Fruit fly (Drosophila melanogaster): ENCODE results near the gene CG46280.

Gene CG46280

DNA sequence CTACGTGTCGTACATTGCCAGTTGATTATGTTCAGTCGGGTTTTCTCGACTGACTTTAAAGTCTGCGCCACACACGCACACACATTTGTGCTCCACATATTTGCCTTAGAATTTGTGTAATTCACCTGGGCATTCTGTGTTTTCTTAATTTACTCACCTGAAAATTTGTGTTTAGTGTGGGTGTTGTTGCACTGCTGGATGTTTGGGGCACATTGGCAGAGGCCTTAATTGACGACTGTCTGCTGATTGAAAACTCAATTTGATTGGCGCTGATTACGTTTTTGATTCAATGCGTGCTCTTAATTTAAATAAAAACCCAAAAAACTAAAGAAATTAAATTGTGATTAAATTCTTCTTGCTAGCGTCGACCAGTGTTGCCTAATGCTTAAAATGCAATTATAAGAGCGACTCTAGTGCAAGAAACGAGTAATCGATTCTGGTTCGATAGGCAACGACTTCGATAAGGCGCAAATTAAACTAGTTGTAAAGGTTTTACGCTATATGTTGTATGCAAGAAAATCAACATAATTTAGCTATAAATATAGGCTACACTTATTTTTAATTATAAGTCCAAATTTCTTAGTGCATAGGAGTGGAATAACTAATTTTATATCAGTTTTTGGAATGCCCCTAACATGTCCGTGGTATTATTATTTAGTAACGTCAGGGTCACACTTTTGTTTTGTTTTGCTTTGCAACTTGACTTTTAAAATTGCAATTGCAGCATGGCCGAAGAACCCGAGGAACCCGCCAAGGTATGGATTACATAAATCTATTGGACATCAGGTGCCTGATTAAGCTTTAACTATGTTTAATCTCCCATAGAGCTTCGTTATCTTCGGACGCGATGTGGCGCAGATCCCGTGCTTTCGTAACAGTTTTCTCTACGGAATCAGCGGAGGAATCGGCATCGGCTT lies at the start of gene CG46280, which contains the start of gene CG46281:
Gene CG46280 (minus strand): TSS at position 403 of the 917 bp plus-strand sequence.
Gene CG46281 (minus strand): TSS at position 51 of the 917 bp plus-strand sequence.
- TF ChIP-seq CTCF (optimal IDR thresholded peaks at IDR 0.05) (no peak), CG8478 (optimal IDR thresholded peaks at IDR 0.05) (no peak)

DNA sequence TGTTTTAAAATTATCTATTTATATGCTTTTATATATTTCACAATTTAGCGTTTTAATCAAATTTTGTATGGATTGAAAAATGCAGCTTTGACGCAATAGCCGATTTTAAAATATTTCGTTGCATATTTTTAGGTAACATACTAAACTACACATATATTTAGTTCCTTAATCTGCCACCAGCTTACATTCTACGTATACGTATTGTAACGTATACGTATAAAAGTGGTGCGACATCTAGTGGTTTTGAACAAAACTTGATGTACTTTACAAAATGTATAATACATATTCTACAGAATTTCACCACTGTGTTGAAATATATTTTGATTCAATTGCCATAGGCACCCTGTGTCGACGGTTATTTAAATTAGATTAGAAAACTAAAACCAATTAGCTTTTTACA lies 47.8 kb upstream of the CG46280 start:
- no peak for TF ChIP-seq CG8478 (optimal IDR thresholded peaks at IDR 0.05)
- peak; percentile 95 to 97 for TF ChIP-seq CTCF (optimal IDR thresholded peaks at IDR 0.05)

DNA sequence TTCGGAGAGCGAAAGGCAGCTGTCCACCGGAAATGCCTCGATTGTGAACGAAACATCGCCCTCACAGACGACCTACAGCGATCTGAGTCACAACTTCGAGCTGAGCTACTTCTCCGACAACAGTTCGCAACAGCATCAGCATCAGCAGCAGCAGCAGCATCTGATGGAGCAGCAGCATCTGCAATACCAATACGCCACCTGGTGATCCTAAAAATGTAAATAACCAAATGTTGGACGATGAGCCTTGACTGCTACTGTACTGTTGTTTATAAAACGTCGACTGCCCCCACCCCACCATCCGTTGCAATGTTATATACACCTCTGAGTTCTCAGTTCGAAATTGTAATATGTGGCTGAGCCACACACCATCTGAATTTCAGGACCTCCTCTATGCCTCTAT lies 46.8 kb upstream of the CG46280 start:
- TF ChIP-seq CG8478 (optimal IDR thresholded peaks at IDR 0.05) = no peak
- peak; percentile 84 to 94 for TF ChIP-seq CTCF (optimal IDR thresholded peaks at IDR 0.05)

DNA sequence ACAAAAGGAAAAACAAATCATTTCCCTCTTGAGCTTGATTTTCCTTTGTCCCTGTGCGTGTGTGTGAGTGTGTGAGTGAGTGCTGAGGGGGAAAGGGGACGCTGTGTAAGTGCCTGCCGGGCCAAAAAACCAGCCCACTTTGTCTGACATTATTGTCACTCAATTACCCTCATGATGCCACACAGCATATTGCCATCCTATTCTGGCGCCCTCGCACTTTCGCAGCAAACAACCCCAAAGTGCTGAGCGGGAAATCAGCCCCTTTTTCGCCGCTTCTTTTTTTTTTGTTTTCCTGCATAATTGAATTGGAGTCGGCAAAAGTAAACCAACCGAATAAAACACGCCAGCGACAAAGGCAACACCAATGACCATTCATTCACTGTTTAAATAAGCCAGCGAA lies 45.3 kb upstream of the CG46280 start:
- TF ChIP-seq CG8478 (optimal IDR thresholded peaks at IDR 0.05) = no peak
- no peak for TF ChIP-seq CTCF (optimal IDR thresholded peaks at IDR 0.05)

DNA sequence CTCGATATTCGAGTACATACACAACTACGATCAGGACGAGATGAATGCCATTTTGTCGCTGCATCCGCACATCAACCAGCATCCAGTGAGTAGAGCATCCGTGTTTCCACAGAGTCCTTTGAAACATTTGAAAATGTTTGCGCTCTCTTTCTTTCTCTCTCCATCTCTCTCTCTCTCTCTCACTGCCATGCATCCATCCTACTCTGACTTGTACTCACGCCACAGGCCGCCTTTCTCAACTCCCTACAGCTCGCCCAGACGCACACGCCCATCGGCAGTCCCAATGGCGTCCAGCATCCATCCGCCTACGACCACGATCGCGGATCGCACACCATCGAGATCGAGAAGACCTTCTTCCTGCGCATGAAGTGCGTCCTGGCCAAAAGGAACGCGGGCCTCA lies 44.1 kb upstream of the CG46280 start:
- TF ChIP-seq CTCF (optimal IDR thresholded peaks at IDR 0.05) (peak in 1 of 2 experiments; percentile 33), CG8478 (optimal IDR thresholded peaks at IDR 0.05) (no peak)

DNA sequence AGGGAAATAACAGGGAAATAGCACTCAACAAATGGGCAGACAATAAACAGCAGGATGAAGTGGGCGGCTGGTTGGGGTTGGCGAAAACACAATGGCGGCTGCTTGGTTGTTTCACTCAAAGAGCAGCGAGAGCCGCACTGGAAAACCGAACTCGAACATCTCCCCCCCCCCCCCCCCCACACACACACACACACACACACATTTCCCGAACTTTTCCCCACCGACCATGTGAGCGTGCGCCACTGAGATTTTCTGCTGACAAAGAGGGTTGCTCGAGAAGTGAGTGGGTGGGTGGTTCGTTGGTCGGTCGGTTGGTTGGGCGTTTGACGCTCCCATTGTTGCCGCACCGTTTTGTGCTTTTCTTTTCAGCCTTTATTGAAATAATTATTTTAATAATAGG lies 42.7 kb upstream of the CG46280 start:
- no peak for TF ChIP-seq CG8478 (optimal IDR thresholded peaks at IDR 0.05)

DNA sequence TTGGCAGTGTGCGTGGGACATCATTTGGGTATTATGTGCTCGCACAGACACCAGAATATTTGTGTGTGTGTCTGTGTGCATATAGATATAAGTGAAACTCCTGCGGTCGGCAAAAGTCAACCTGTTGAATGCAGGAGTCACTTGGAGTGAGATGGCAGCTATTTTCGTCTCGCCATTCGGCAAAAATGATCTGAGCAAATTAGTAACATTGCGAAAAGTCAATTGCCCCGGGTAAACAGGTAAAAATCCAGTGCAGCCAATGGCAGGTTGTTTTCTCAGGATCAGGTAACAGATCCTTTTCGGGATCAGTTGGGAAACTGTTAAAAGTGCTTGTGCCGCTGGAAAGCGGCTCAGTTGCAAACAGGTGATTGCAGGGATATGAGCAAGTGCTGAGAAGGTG lies 41.6 kb upstream of the CG46280 start:
- TF ChIP-seq CG8478 (optimal IDR thresholded peaks at IDR 0.05) (no peak), CTCF (optimal IDR thresholded peaks at IDR 0.05) (no peak)

DNA sequence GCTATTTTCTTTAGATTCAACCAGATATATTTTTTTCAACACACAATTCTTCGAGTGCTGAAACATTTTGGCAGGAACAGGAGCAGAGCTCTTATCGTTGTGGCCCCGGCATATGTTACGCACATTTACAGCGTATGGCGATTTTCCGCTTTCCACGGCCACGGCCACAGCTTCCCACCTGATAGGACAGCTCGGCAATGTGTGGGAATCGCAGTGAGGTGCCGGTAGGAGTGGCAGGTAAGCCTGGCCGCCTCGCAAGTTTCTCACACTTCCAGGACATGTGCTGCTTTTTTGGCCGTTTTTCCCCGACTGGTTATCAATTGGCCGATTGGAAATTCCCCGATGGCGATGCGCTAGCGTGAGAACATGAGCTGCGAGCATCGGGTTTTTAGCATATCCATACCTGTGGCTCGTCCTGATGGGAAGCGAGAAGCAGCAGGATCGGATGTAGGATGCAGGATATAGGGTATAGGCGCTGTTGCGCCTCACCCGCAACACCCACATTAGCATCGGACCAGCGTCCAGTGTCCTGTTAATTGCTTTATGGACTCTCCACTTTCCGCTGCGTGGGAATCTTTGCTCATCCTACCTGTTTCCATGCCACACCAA lies 39.7 kb upstream of the CG46280 start:
- no peak for TF ChIP-seq CTCF (optimal IDR thresholded peaks at IDR 0.05)
- TF ChIP-seq CG8478 (optimal IDR thresholded peaks at IDR 0.05) = no peak

DNA sequence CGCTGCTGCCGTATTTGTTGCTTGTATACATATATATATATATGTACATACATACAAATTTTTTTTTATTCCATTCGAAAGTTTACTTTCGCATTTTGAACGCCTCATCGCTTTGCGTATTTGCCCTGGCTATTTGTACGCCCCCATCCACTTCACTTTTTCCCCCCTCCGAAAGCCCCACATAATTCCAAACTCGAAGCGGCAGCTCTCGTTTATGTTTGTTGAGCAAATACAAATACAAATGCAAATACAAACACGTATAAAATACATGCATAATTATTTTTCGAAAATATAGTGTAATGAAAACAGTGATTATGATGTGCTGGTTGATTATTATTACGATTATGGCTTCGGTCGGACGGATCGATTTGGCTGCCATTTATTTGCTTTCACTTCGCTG lies 37.6 kb upstream of the CG46280 start:
- TF ChIP-seq CTCF (optimal IDR thresholded peaks at IDR 0.05) (no peak), CG8478 (optimal IDR thresholded peaks at IDR 0.05) (no peak)

DNA sequence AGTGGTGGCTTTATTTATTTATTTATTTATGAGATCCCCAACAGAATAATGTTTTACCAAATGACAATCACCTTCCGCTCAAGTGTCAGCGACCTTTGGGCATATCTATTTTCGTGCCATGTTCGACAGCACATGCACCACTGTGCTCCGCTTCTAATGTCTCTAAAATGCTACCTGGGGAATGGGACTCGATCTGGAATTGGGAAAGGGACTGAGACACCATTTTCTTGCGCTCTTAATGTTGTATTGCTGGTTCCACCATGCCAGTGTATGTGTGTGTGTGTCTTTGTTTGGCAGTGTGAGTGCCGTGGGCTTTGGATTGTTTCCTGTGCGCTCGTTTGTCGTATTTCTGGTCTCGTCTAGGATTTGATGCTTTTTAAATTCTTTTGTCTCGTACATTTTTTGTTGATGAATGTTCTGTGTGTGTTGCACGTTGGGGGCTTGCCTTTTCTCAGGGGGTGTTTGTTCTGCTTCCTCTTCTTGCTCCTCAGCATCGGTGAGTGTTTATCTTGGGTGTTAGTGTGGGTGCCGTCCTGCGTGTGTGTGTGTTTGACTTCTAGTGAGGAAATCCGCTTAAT lies 34.8 kb upstream of the CG46280 start:
- TF ChIP-seq CG8478 (optimal IDR thresholded peaks at IDR 0.05) (no peak), CTCF (optimal IDR thresholded peaks at IDR 0.05) (no peak)

DNA sequence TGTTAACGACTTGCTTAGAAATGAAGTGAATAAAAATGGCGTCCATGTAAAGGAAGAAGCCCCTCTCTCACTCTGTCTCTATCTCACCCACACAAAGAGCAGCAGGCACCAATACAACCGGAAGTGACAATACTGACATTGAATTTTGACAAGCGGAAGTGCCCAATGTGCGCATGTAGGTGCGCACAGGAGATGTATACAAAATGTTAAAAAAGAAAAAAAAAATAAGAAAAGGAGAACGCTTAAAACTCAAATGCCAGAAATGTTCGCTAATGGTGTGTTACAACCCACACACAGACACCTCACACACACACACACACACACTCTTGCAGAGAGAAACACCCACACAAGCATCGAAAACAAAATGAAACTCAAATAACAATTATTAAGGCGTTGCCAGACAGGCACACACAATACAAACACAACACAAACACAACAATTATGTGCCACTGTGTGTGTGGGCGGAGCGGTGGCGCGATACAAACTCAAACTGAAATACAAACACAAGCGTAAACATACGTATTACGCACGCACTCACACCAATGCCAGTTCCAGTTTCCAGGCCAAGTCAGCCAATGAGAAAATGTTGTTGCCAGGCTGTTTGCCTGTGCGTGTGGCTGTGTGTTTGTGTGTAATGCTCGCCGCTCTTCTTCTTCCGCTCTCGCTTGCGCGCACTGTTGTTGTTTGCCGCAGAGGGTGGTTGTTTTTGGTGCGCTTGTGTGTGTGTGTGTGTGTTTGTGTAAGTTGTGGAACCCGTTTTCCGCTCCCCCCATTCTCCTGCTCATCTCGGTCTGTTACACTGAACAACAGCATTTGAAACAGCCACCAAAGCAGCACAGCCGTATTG lies 33.5 kb upstream of the CG46280 start:
- peak in 1 of 2 experiments; percentile 9 for TF ChIP-seq CTCF (optimal IDR thresholded peaks at IDR 0.05)
- TF ChIP-seq CG8478 (optimal IDR thresholded peaks at IDR 0.05) = peak; percentile 60

DNA sequence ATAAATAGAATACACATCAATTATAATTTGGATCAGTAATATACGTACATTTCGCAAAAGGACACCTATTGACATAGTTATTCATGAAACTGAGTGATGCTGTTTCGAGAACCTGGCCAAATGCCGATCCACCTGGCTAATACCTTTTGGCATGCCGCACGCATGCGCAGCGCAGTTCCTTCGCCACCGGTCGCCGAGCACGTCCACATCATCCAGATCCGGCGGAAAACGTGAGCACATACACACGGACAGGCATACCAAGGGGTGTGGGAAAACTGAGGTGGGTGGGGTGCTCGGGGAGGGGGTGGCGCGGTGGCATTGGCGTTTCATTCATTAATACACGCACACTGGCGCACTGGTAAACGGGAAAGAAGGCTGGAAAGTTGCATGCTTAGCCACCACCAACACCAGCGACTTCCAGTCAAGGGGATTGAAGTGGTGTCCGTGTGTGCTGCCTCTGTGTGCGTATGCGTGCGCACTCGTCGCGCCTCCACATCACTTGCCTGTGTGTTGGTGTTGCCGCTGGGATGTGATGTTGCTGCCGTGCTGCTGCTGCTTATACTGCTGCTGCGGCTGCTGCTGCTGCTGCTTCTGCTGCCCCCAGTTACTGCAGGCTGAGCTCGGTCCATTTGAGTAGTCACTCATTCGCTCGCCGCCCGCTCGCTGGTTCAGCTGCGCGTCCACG lies 26.8 kb upstream of the CG46280 start, which contains the start of gene sim:
Gene sim (plus strand): TSS at position 635 of the 685 bp plus-strand sequence.
- no peak for TF ChIP-seq CTCF (optimal IDR thresholded peaks at IDR 0.05)
- TF ChIP-seq CG8478 (optimal IDR thresholded peaks at IDR 0.05) = no peak

DNA sequence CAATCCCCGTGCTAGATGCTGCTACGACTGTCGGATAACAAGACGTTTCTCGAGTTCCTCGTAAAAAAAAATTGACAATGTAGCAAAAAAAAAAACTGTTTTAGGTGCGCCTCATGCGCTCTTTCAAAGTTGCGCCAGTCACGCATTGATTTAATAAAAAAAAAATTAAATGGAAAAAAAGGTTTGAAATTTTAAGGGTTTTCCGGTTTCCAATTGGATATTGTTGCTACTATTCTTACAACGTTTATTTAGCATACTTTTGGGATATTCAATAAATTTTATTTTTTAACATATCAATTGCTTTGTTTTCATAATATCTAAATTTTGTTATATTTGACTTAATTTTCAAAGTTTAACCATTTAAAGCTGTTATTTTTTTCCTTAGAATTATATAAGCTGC lies 26.1 kb upstream of the CG46280 start:
- no peak for TF ChIP-seq CTCF (optimal IDR thresholded peaks at IDR 0.05)
- TF ChIP-seq CG8478 (optimal IDR thresholded peaks at IDR 0.05) = no peak
